Worm (Caenorhabditis elegans) whole organism, L2 larva: ENCODE measurements around the gene npp-15.

Experiments used
- C34F6.9 ChIP-seq: fragments of 150-350 bp; optimal IDR thresholded peaks from 2 replicates; lab custom pipeline; 2014; ENCODE audit warnings: missing biosample characterization, missing genetic modification characterization
- F13H6.1 ChIP-seq: sonication (generic microtip); optimal IDR thresholded peaks from 2 replicates; lab custom pipeline; 2016; ENCODE audit warnings: missing genetic modification characterization, missing compliant biosample characterization
- Y55F3AM.14 ChIP-seq: fragments of 200-800 bp; sonication (Bioruptor generic); optimal IDR thresholded peaks from 2 replicates; lab custom pipeline; 2018; ENCODE audit warnings: mild to moderate bottlenecking, missing genetic modification characterization, missing compliant biosample characterization
- ZK546.5 ChIP-seq: sonication (generic microtip); optimal IDR thresholded peaks from 2 replicates; lab custom pipeline; 2017; ENCODE audit warnings: missing biosample characterization, missing genetic modification characterization
- alr-1 ChIP-seq: fragments of 150-350 bp; optimal IDR thresholded peaks from 2 replicates; lab custom pipeline; 2014; ENCODE audit warnings: missing biosample characterization, missing genetic modification characterization
- aly-2 ChIP-seq: fragments of 150-350 bp; optimal IDR thresholded peaks from 2 replicates; lab custom pipeline; 2014; ENCODE audit warnings: missing biosample characterization, missing genetic modification characterization
- ama-1 ChIP-seq: fragments of 150-350 bp; optimal IDR thresholded peaks from 2 replicates; lab custom pipeline; 2018; ENCODE audit warnings: inconsistent platforms
- blmp-1 ChIP-seq: sonication (generic microtip); optimal IDR thresholded peaks from 2 replicates; lab custom pipeline; 2017; ENCODE audit warnings: missing genetic modification characterization, mild to moderate bottlenecking, missing compliant biosample characterization, antibody characterized with exemption, moderate library complexity; ENCODE audit not compliant: insufficient read depth
- ceh-16 ChIP-seq: fragments of 150-350 bp; optimal IDR thresholded peaks from 2 replicates; lab custom pipeline; 2014; ENCODE audit warnings: missing biosample characterization, missing genetic modification characterization
- ceh-82 ChIP-seq: fragments of 150-350 bp; optimal IDR thresholded peaks from 2 replicates; lab custom pipeline; 2014; ENCODE audit warnings: missing biosample characterization, missing genetic modification characterization
- crh-2 ChIP-seq: sonication (generic microtip); optimal IDR thresholded peaks from 2 replicates; lab custom pipeline; 2017; ENCODE audit warnings: missing biosample characterization, missing genetic modification characterization
- dmd-4 ChIP-seq: sonication (generic microtip); optimal IDR thresholded peaks from 2 replicates; lab custom pipeline; 2017; ENCODE audit warnings: missing biosample characterization, missing genetic modification characterization
- egl-27 ChIP-seq: sonication (generic microtip); optimal IDR thresholded peaks from 3 replicates; lab custom pipeline; 2017; ENCODE audit warnings: missing biosample characterization, missing genetic modification reagents, missing genetic modification characterization
- elt-1 ChIP-seq: fragments of 150-350 bp; optimal IDR thresholded peaks from 2 replicates; lab custom pipeline; 2014; ENCODE audit warnings: missing biosample characterization, missing genetic modification characterization
- fos-1 ChIP-seq: fragments of 150-350 bp; optimal IDR thresholded peaks from 2 replicates; lab custom pipeline; 2014; ENCODE audit warnings: missing biosample characterization, missing genetic modification characterization
- gmeb-1 ChIP-seq: fragments of 150-350 bp; optimal IDR thresholded peaks from 2 replicates; lab custom pipeline; 2014; ENCODE audit warnings: missing biosample characterization, missing genetic modification characterization
- lin-11 ChIP-seq: fragments of 150-350 bp; sonication (generic microtip); optimal IDR thresholded peaks from 2 replicates; lab custom pipeline; 2014; ENCODE audit warnings: missing biosample characterization, missing genetic modification characterization, inconsistent platforms, mixed read lengths
- lin-13 ChIP-seq: fragments of 150-350 bp; optimal IDR thresholded peaks from 2 replicates; lab custom pipeline; 2014; ENCODE audit warnings: missing biosample characterization, missing genetic modification reagents, missing genetic modification characterization
- lin-39 ChIP-seq: fragments of 150-350 bp; optimal IDR thresholded peaks from 2 replicates; lab custom pipeline; 2014; ENCODE audit warnings: missing biosample characterization, missing genetic modification reagents, missing genetic modification characterization
- lsy-2 ChIP-seq, 2 experiments: fragments of 150-350 bp in 1 of 2; sonication (generic microtip) in 1 of 2; optimal IDR thresholded peaks; 2 replicates each; lab custom pipeline; 2014 to 2017; ENCODE audit warnings: missing biosample characterization in 2 of 2, missing genetic modification characterization in 2 of 2
- mab-5 ChIP-seq: fragments of 150-350 bp; optimal IDR thresholded peaks from 2 replicates; lab custom pipeline; 2014; ENCODE audit warnings: missing biosample characterization, missing genetic modification characterization
- mbf-1 ChIP-seq: sonication (generic microtip); optimal IDR thresholded peaks from 2 replicates; lab custom pipeline; 2017; ENCODE audit warnings: missing biosample characterization, missing genetic modification characterization
- mdl-1 ChIP-seq, 2 experiments: fragments of 150-350 bp in 1 of 2; sonication (generic microtip) in 1 of 2; optimal IDR thresholded peaks; 2 replicates each; lab custom pipeline; 2017; ENCODE audit warnings: missing biosample characterization in 2 of 2, missing genetic modification characterization in 2 of 2
- nhr-10 ChIP-seq: sonication (generic microtip); optimal IDR thresholded peaks from 2 replicates; lab custom pipeline; 2017; ENCODE audit warnings: missing biosample characterization, missing genetic modification characterization
- nhr-11 ChIP-seq: fragments of 150-350 bp; optimal IDR thresholded peaks from 2 replicates; lab custom pipeline; 2014; ENCODE audit warnings: missing biosample characterization, missing genetic modification characterization
- nhr-12 ChIP-seq: fragments of 150-350 bp; optimal IDR thresholded peaks from 2 replicates; lab custom pipeline; 2014; ENCODE audit warnings: missing biosample characterization, missing genetic modification characterization
- nhr-129 ChIP-seq: fragments of 150-350 bp; optimal IDR thresholded peaks from 2 replicates; lab custom pipeline; 2014; ENCODE audit warnings: missing biosample characterization, missing genetic modification characterization
- nhr-21 ChIP-seq: fragments of 150-350 bp; optimal IDR thresholded peaks from 2 replicates; lab custom pipeline; 2014; ENCODE audit warnings: missing biosample characterization, missing genetic modification characterization
- nhr-23 ChIP-seq: fragments of 150-350 bp; optimal IDR thresholded peaks from 2 replicates; lab custom pipeline; 2014; ENCODE audit warnings: missing biosample characterization, missing genetic modification reagents, missing genetic modification characterization
- nhr-237 ChIP-seq: fragments of 150-350 bp; optimal IDR thresholded peaks from 2 replicates; lab custom pipeline; 2014; ENCODE audit warnings: missing biosample characterization, missing genetic modification characterization
- nhr-25 ChIP-seq: fragments of 150-350 bp; sonication (generic microtip); optimal IDR thresholded peaks from 3 replicates; lab custom pipeline; 2014; ENCODE audit warnings: missing biosample characterization, missing genetic modification characterization
- nhr-6 ChIP-seq: fragments of 150-350 bp; optimal IDR thresholded peaks from 2 replicates; lab custom pipeline; 2014; ENCODE audit warnings: missing biosample characterization, missing genetic modification characterization
- nhr-77 ChIP-seq: fragments of 150-350 bp; optimal IDR thresholded peaks from 2 replicates; lab custom pipeline; 2014; ENCODE audit warnings: missing biosample characterization, missing genetic modification characterization
- peb-1 ChIP-seq: fragments of 150-350 bp; optimal IDR thresholded peaks from 2 replicates; lab custom pipeline; 2014; ENCODE audit warnings: missing biosample characterization, missing genetic modification characterization
- sem-4 ChIP-seq: fragments of 150-350 bp; optimal IDR thresholded peaks from 2 replicates; lab custom pipeline; 2014; ENCODE audit warnings: missing biosample characterization, missing genetic modification reagents, missing genetic modification characterization
- skn-1 ChIP-seq: sonication (generic microtip); optimal IDR thresholded peaks from 2 replicates; lab custom pipeline; 2017; ENCODE audit warnings: missing biosample characterization, missing genetic modification characterization
- sma-3 ChIP-seq: sonication (generic microtip); optimal IDR thresholded peaks from 2 replicates; lab custom pipeline; 2016; ENCODE audit warnings: missing genetic modification reagents, missing genetic modification characterization, missing compliant biosample characterization
- sma-9 ChIP-seq, 2 experiments: fragments of 150-350 bp in 1 of 2; sonication (generic microtip) in 1 of 2; optimal IDR thresholded peaks; 2 replicates each; lab custom pipeline; 2014 to 2016; ENCODE audit warnings: missing genetic modification characterization in 2 of 2, mild to moderate bottlenecking in 1 of 2, missing biosample characterization in 1 of 2, missing compliant biosample characterization in 1 of 2, missing genetic modification reagents in 1 of 2, moderate library complexity in 1 of 2
- snpc-4 ChIP-seq: fragments of 150-350 bp; optimal IDR thresholded peaks from 2 replicates; lab custom pipeline; 2014; ENCODE audit warnings: missing biosample characterization, missing genetic modification characterization
- unc-39 ChIP-seq: fragments of 150-350 bp; optimal IDR thresholded peaks from 2 replicates; lab custom pipeline; 2014; ENCODE audit warnings: missing biosample characterization, missing genetic modification characterization
- unc-55 ChIP-seq: fragments of 150-350 bp; sonication (generic microtip); optimal IDR thresholded peaks from 3 replicates; lab custom pipeline; 2014; ENCODE audit warnings: missing biosample characterization, missing genetic modification reagents, missing genetic modification characterization
- unc-62 ChIP-seq: fragments of 150-350 bp; optimal IDR thresholded peaks from 2 replicates; lab custom pipeline; 2014; ENCODE audit warnings: missing biosample characterization, missing genetic modification reagents, missing genetic modification characterization
- zag-1 ChIP-seq: fragments of 150-350 bp; optimal IDR thresholded peaks from 2 replicates; lab custom pipeline; 2014; ENCODE audit warnings: missing biosample characterization, missing genetic modification characterization
- ztf-1 ChIP-seq: fragments of 200-800 bp; sonication (Bioruptor generic); conservative IDR thresholded peaks from 2 replicates; pipeline ENCODE4 v1.3.6; 2022; ENCODE audit warnings: missing genetic modification characterization, missing compliant biosample characterization
- ztf-11 ChIP-seq: sonication (generic microtip); optimal IDR thresholded peaks from 2 replicates; lab custom pipeline; 2017; ENCODE audit warnings: missing biosample characterization, missing genetic modification characterization
- ztf-4 ChIP-seq: fragments of 150-350 bp; optimal IDR thresholded peaks from 2 replicates; lab custom pipeline; 2014; ENCODE audit warnings: missing biosample characterization, missing genetic modification characterization

Gene npp-15

DNA sequence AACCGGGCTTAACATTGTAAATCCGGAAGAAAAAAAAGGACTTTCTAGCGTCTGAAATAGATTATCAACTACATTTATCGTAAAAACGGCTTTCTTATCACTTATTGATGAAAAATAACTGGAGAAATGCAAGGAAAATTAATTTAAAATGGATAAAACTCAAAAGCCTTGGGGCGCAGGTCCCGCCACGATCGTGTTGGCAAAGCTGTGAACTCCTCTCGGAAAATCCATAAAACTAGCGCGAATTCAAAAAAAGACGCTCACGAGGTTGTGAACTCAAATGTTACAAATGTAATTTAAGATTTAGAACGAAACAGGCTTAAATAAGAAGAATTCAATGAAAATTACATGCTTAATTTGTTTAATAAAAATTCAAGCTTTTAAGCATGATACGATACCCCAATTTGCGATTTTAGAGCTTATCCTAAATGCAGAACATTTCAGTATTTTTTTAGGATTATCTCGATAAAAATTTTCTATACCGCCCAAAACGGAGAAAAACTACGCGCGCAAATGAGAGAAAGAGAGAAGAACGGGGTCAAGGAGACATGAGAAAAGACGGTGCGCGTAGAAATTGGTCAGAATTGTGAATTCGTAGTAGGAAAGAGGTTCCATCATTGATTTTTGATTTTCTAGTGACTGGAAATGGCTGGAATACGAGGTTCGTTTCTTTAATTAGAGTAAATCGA lies 23.4 kb downstream of the npp-15 start, which contains the start of gene C29E4.15:
Gene C29E4.15 (plus strand): TSS at position 547 of the 689 bp plus-strand sequence.
- peak; percentile 83 for TF ChIP-seq unc-55 (GFP tag; lab: Kevin White, UChicago)
- no peak for TF ChIP-seq sma-3 (GFP tag; lab: Kevin White, UChicago)
- TF ChIP-seq ztf-11 (tag; lab: Kevin White, UChicago): no peak
- TF ChIP-seq C34F6.9 (tag; lab: Kevin White, UChicago): peak; percentile 63
- no peak for TF ChIP-seq alr-1 (tag; lab: Kevin White, UChicago)
- TF ChIP-seq nhr-77 (tag; lab: Kevin White, UChicago): no peak
- TF ChIP-seq ZK546.5 (tag; lab: Kevin White, UChicago): no peak
- no peak for TF ChIP-seq ztf-1 (GFP tag; lab: Robert Waterston, UW)
- TF ChIP-seq lin-11 (tag; lab: Kevin White, UChicago): no peak
- no peak for TF ChIP-seq mab-5
- TF ChIP-seq nhr-10 (tag; lab: Kevin White, UChicago): no peak
- no peak for TF ChIP-seq Y55F3AM.14 (GFP tag; lab: Kevin White, UChicago)
- TF ChIP-seq egl-27 (tag; lab: Kevin White, UChicago): no peak
- no peak for TF ChIP-seq fos-1
- TF ChIP-seq snpc-4 (tag; lab: Kevin White, UChicago): no peak
- no peak for TF ChIP-seq ceh-16
- no peak for TF ChIP-seq nhr-21 (tag; lab: Kevin White, UChicago)
- TF ChIP-seq zag-1: no peak
- TF ChIP-seq mdl-1 (tag; optimal IDR thresholded peaks at IDR 0.05; lab: Kevin White, UChicago): no peak
- TF ChIP-seq nhr-6 (tag; lab: Kevin White, UChicago): no peak
- no peak for TF ChIP-seq elt-1 (tag; lab: Kevin White, UChicago)
- no peak for TF ChIP-seq ama-1
- TF ChIP-seq lin-39 (tag; lab: Kevin White, UChicago): no peak
- TF ChIP-seq lin-13 (GFP tag; lab: Kevin White, UChicago): no peak
- TF ChIP-seq nhr-25 (tag; lab: Kevin White, UChicago): no peak
- TF ChIP-seq sem-4 (tag; lab: Kevin White, UChicago): no peak
- TF ChIP-seq aly-2 (tag; lab: Kevin White, UChicago): no peak
- TF ChIP-seq ztf-4 (tag; lab: Kevin White, UChicago): no peak
- TF ChIP-seq crh-2 (tag; lab: Kevin White, UChicago): peak; percentile 87
- no peak for TF ChIP-seq mbf-1 (tag; lab: Kevin White, UChicago)
- no peak for TF ChIP-seq unc-39
- TF ChIP-seq lsy-2 (tag; optimal IDR thresholded peaks at IDR 0.05; lab: Kevin White, UChicago): peak; percentile 27 to 80
- TF ChIP-seq unc-62 (GFP tag; lab: Kevin White, UChicago): no peak
- TF ChIP-seq peb-1 (tag; lab: Kevin White, UChicago): no peak
- TF ChIP-seq nhr-237 (tag; lab: Kevin White, UChicago): no peak
- peak; percentile 15 for TF ChIP-seq F13H6.1 (tag; lab: Kevin White, UChicago)
- no peak for TF ChIP-seq ceh-82 (tag; lab: Kevin White, UChicago)
- no peak for TF ChIP-seq dmd-4 (tag; lab: Kevin White, UChicago)
- no peak for TF ChIP-seq sma-9 (GFP tag; optimal IDR thresholded peaks at IDR 0.05; lab: Kevin White, UChicago)
- TF ChIP-seq sma-9 (tag; optimal IDR thresholded peaks at IDR 0.05; lab: Kevin White, UChicago): no peak
- TF ChIP-seq skn-1 (tag; lab: Kevin White, UChicago): no peak
- no peak for TF ChIP-seq nhr-23 (tag; lab: Kevin White, UChicago)
- peak; percentile 6 for TF ChIP-seq nhr-129 (tag; lab: Kevin White, UChicago)
- no peak for TF ChIP-seq nhr-12 (tag; lab: Kevin White, UChicago)
- TF ChIP-seq nhr-11 (tag; lab: Kevin White, UChicago): no peak
- TF ChIP-seq gmeb-1: peak; percentile 60
- no peak for TF ChIP-seq blmp-1 (tag; lab: Kevin White, UChicago)
- TF ChIP-seq, all 48 proteins: peak for 7
